Fruit fly (Drosophila melanogaster) whole organism, adult: ENCODE measurements around the gene CG7139.

ENCODE experiments used
- CG11617 ChIP-seq: fragments of 200-800 bp; sonication (Bioruptor generic); optimal IDR thresholded peaks from 2 replicates; lab custom pipeline; 2017; ENCODE audit warnings: mild to moderate bottlenecking, missing biosample characterization, missing genetic modification reagents, missing genetic modification characterization
- CG12768 ChIP-seq: fragments of 200-800 bp; sonication (Bioruptor generic); optimal IDR thresholded peaks from 2 replicates; lab custom pipeline; 2017; ENCODE audit warnings: missing biosample characterization, missing genetic modification characterization, mild to moderate bottlenecking, moderate library complexity, missing genetic modification reagents
- CG14711 ChIP-seq: fragments of 200-800 bp; sonication (Bioruptor generic); optimal IDR thresholded peaks from 2 replicates; lab custom pipeline; 2018; ENCODE audit warnings: missing biosample characterization, mild to moderate bottlenecking, missing genetic modification characterization, moderate library complexity
- CG7045 ChIP-seq: fragments of 200-800 bp; sonication (Bioruptor generic); optimal IDR thresholded peaks from 2 replicates; lab custom pipeline; 2017; ENCODE audit warnings: missing biosample characterization, mild to moderate bottlenecking, missing genetic modification characterization
- Clk ChIP-seq: fragments of 200-800 bp; sonication (Bioruptor generic); optimal IDR thresholded peaks from 2 replicates; lab custom pipeline; 2017; ENCODE audit warnings: missing biosample characterization, missing genetic modification characterization
- Crg-1 ChIP-seq: fragments of 200-800 bp; sonication (Bioruptor generic); optimal IDR thresholded peaks from 2 replicates; lab custom pipeline; 2016; ENCODE audit warnings: missing biosample characterization, missing genetic modification characterization
- Hr96 ChIP-seq: fragments of 200-800 bp; sonication (Bioruptor generic); optimal IDR thresholded peaks from 2 replicates; lab custom pipeline; 2016; ENCODE audit warnings: missing biosample characterization, missing genetic modification characterization
- Mnt ChIP-seq: fragments of 200-800 bp; sonication (Bioruptor generic); optimal IDR thresholded peaks from 2 replicates; lab custom pipeline; 2016; ENCODE audit warnings: missing biosample characterization, mild to moderate bottlenecking, missing genetic modification characterization
- cnc ChIP-seq, 2 experiments: fragments of >200 bp; optimal IDR thresholded peaks; 2 replicates each; lab custom pipeline; 2017
- kay ChIP-seq: fragments of 200-800 bp; sonication (Bioruptor generic); peaks from one replicate; lab custom pipeline; 2016; ENCODE audit warnings: missing biosample characterization, missing genetic modification characterization, borderline replicate concordance
- ovo ChIP-seq: fragments of 200-800 bp; sonication (Bioruptor generic); optimal IDR thresholded peaks from 2 replicates; lab custom pipeline; 2016; ENCODE audit warnings: missing biosample characterization, missing genetic modification characterization
- tj ChIP-seq: fragments of 200-800 bp; sonication (Bioruptor generic); optimal IDR thresholded peaks from 3 replicates; lab custom pipeline; 2017; ENCODE audit warnings: missing biosample characterization, mild to moderate bottlenecking, missing genetic modification characterization, moderate library complexity

DNA sequence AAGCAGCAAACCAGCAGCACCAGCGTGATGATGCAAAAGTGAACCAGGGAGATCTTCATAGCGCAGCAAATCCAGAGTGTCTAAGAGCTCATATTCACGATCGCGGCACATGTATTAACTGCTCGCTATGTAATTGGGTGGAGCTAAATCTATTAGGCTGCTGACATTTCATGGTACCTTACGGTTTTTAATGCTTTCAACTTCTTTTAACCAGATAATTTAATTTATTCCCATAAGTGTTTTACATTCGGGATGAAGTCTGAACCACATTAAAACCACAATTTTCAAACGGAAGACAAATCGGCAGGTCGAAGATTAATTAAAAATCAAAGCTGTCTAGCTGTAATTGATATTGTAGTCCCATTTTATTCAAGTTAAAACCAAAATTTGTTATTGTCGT, 42.0 kb downstream of the CG7139 start, which contains the start of gene CG43392:
- TF ChIP-seq cnc (optimal IDR thresholded peaks at IDR 0.05; lab: Kevin White, UChicago) (no peak), Clk (no peak), tj (GFP tag; lab: Kevin White, UChicago) (no peak), CG14711 (tag; lab: Kevin White, UChicago) (no peak), CG11617 (no peak), Hr96 (GFP tag; lab: Kevin White, UChicago) (no peak), CG7045 (no peak), CG12768 (GFP tag; lab: Kevin White, UChicago) (no peak), kay (no peak), Mnt (GFP tag; lab: Kevin White, UChicago) (no peak), Crg-1 (no peak), ovo (GFP tag; lab: Kevin White, UChicago) (no peak)
